Fruit fly (Drosophila melanogaster): ENCODE results near the gene CG4119.

The CG4119 gene

DNA sequence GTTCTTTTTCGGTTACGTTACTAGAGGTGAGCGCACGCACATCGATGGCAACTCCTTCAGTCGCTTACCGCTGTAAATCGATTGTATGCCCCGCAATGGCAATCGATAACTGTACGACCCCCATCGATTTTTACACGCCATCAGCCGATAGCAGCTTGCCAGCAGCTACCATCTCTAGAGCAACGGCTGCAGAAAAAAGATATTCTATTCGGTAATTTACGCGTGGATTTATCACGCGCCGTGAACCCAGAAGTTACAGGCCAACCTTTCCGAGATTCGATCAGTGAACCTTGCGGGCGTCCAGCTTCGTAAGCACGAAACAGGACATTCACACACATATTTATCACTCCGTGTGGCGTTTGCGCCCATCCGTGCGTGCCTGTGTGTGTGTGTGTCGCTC, at the start of gene CG4119, which contains the start of gene Sirt4:
Gene CG4119, plus strand, starts transcription at position 151 of the 400 bp plus-strand sequence.
Gene Sirt4, minus strand, starts transcription at position 39 of the 400 bp plus-strand sequence.
- TF ChIP-seq nerfin-2 (GFP tag; IDR thresholded peaks at IDR 0.05; ENCODE audit: partially characterized antibody) (peak; percentile 96), Asciz (GFP tag; optimal IDR thresholded peaks at IDR 0.05) (no peak), HmgZ (tag; optimal IDR thresholded peaks at IDR 0.05) (peak; percentile 41), Side (GFP tag; optimal IDR thresholded peaks at IDR 0.05) (peak; percentile 16), Trl (optimal IDR thresholded peaks at IDR 0.05) (no peak), Trl (GFP tag; optimal IDR thresholded peaks at IDR 0.05) (no peak), Pdp1 (GFP tag; optimal IDR thresholded peaks at IDR 0.05) (peak in 1 of 2 experiments; percentile 80), dm (GFP tag; optimal IDR thresholded peaks at IDR 0.05) (peak; percentile 64), CG34224 (GFP tag; IDR thresholded peaks at IDR 0.05; ENCODE audit: partially characterized antibody) (peak; percentile 94), CG12236 (GFP tag; optimal IDR thresholded peaks at IDR 0.05) (no peak), CG13775 (GFP tag; optimal IDR thresholded peaks at IDR 0.05) (no peak), Myb (GFP tag; optimal IDR thresholded peaks at IDR 0.05) (peak; percentile 88), Six4 (GFP tag; optimal IDR thresholded peaks at IDR 0.05) (no peak), Lhr (GFP tag; optimal IDR thresholded peaks at IDR 0.05) (no peak), lmd (GFP tag; IDR thresholded peaks at IDR 0.05) (no peak), lola (GFP tag; optimal IDR thresholded peaks at IDR 0.05) (no peak), CG2129 (GFP tag; IDR thresholded peaks at IDR 0.05; ENCODE audit: partially characterized antibody) (peak; percentile 92), CG10209 (GFP tag; optimal IDR thresholded peaks at IDR 0.05) (no peak), CG13424 (tag; optimal IDR thresholded peaks at IDR 0.05) (no peak), CG17829 (tag; optimal IDR thresholded peaks at IDR 0.05) (peak; percentile 61), jing (GFP tag; optimal IDR thresholded peaks at IDR 0.05) (no peak), sob (GFP tag; IDR thresholded peaks at IDR 0.05) (peak; percentile 57; the same call in 1 of the 2 replicates), CG17912 (GFP tag; optimal IDR thresholded peaks at IDR 0.05) (no peak), abd-A (tag; optimal IDR thresholded peaks at IDR 0.05) (no peak), eyg (GFP tag; optimal IDR thresholded peaks at IDR 0.05) (no peak), CG15269 (tag; optimal IDR thresholded peaks at IDR 0.05) (no peak), CG18476 (GFP tag; optimal IDR thresholded peaks at IDR 0.05) (no peak), Kr (GFP tag; optimal IDR thresholded peaks at IDR 0.05) (no peak), CoRest (tag; optimal IDR thresholded peaks at IDR 0.05) (peak; percentile 14), ems (GFP tag; optimal IDR thresholded peaks at IDR 0.05) (no peak), shn (GFP tag; optimal IDR thresholded peaks at IDR 0.05) (peak; percentile 25), CG12769 (tag; optimal IDR thresholded peaks at IDR 0.05) (no peak), CG17361 (GFP tag; IDR thresholded peaks at IDR 0.05) (0 out of 3 replicates have a peak, but pooled peaks have one; percentile 17), Gug (GFP tag; IDR thresholded peaks at IDR 0.05) (peak; percentile 37; the same call in 1 of the 4 replicates), CG3847 (GFP tag; IDR thresholded peaks at IDR 0.05) (peak; percentile 48), CG33557 (GFP tag; optimal IDR thresholded peaks at IDR 0.05) (no peak), ttk (GFP tag; IDR thresholded peaks at IDR 0.05) (no peak), CG3995 (GFP tag; optimal IDR thresholded peaks at IDR 0.05) (peak; percentile 16), Hand (GFP tag; optimal IDR thresholded peaks at IDR 0.05) (no peak), CG9215 (GFP tag; IDR thresholded peaks at IDR 0.05) (no peak), Bdp1 (GFP tag; optimal IDR thresholded peaks at IDR 0.05) (no peak), gsb-n (tag; optimal IDR thresholded peaks at IDR 0.05) (no peak), cas (GFP tag; IDR thresholded peaks at IDR 0.05) (no peak), jigr1 (GFP tag; IDR thresholded peaks at IDR 0.05) (no peak), Dek (tag; optimal IDR thresholded peaks at IDR 0.05) (peak; percentile 9), knrl (GFP tag; IDR thresholded peaks at IDR 0.05; ENCODE audit: partially characterized antibody) (peak; percentile 95), CG1233 (GFP tag; optimal IDR thresholded peaks at IDR 0.05) (no peak), CG15011 (GFP tag; optimal IDR thresholded peaks at IDR 0.05) (no peak), slbo (GFP tag; IDR thresholded peaks at IDR 0.05) (peak; percentile 54; the same call in 1 of the 2 replicates), CG3726 (GFP tag; IDR thresholded peaks at IDR 0.05) (no peak), Gsc (GFP tag; IDR thresholded peaks at IDR 0.05) (no peak)

Measured in whole organism, embryonic.